Fruit fly (Drosophila melanogaster) whole organism, pupa: ENCODE data around the gene CG14566.

Source experiments
- CG13204 ChIP-seq: fragments of 200-800 bp; sonication (Bioruptor generic); optimal IDR thresholded peaks from 2 replicates; lab custom pipeline; 2018; ENCODE audit warnings: missing biosample characterization, mild to moderate bottlenecking, missing genetic modification characterization, moderate library complexity
- CG17806 ChIP-seq: fragments of 200-800 bp; sonication (Bioruptor generic); optimal IDR thresholded peaks from 2 replicates; lab custom pipeline; 2018; ENCODE audit warnings: missing biosample characterization, mild to moderate bottlenecking, missing genetic modification characterization, moderate library complexity
- CG32121 ChIP-seq: fragments of 200-800 bp; sonication (Bioruptor generic); IDR thresholded peaks from 2 replicates; pipeline ENCODE4 v1.3.6; 2022; ENCODE audit warnings: missing biosample characterization, missing genetic modification characterization
- CG8159 ChIP-seq: fragments of 200-800 bp; sonication (Bioruptor generic); optimal IDR thresholded peaks from 3 replicates; lab custom pipeline; 2018; ENCODE audit warnings: missing biosample characterization, mild to moderate bottlenecking, missing genetic modification characterization, moderate library complexity
- Pif1B ChIP-seq: fragments of 200-800 bp; sonication (Bioruptor generic); optimal IDR thresholded peaks from 3 replicates; lab custom pipeline; 2016; ENCODE audit warnings: missing biosample characterization, missing genetic modification characterization

DNA sequence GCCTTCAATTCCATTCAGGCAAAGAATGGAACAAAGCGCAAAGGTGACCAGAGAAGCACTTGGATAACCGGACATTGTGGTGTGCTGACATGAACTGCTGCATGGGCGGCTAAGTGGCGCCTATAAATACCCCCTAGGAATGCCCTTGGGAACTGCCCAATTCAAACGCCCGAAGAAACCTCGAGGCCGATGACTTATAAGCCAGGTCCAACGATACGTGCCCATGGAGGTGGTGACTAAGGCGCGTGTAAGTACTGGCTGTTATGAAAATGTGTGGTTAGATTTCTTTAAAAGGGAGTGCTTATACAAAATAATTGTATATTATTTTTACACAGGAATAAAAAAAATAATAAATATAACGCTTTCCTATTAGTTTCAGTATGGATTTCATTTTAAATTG is 9.8 kb downstream of the CG14566 start, which contains the start of gene CG14570:
- no peak for TF ChIP-seq CG32121 (GFP tag; lab: Robert Waterston, UW)
- no peak for TF ChIP-seq CG13204
- TF ChIP-seq CG8159: no peak
- no peak for TF ChIP-seq CG17806 (tag; lab: Kevin White, UChicago)
- no peak for TF ChIP-seq Pif1B (GFP tag; lab: Kevin White, UChicago)
